Worm (Caenorhabditis elegans) whole organism, young adult: ENCODE data around the gene F11C7.7.
A peak's percentile ranks its signal among the peaks of the same experiment; 100 is the strongest.

Experiments used
- B0035.1 ChIP-seq: sonication (generic microtip); optimal IDR thresholded peaks from 2 replicates; lab custom pipeline; 2016; ENCODE audit warnings: missing genetic modification characterization, mild to moderate bottlenecking, missing compliant biosample characterization, missing genotype, missing genetic modification reagents
- B0261.1 ChIP-seq: sonication (generic microtip); optimal IDR thresholded peaks from 2 replicates; lab custom pipeline; 2016; ENCODE audit warnings: mild to moderate bottlenecking, missing genetic modification characterization, moderate library complexity, missing compliant biosample characterization
- C17E4.6 ChIP-seq: fragments of 200-800 bp; sonication (Bioruptor generic); IDR thresholded peaks from 2 replicates; pipeline ENCODE4 v1.3.6; 2022; ENCODE audit warnings: missing genetic modification reagents, missing genetic modification characterization, missing compliant biosample characterization
- F22D6.2 ChIP-seq: sonication (generic microtip); optimal IDR thresholded peaks from 2 replicates; lab custom pipeline; 2016; ENCODE audit warnings: mild to moderate bottlenecking, missing genetic modification characterization, missing compliant biosample characterization
- F39B2.1 ChIP-seq: fragments of 200-800 bp; sonication (Bioruptor generic); IDR thresholded peaks from 2 replicates; pipeline ENCODE4 v1.3.6; 2022; ENCODE audit warnings: missing genetic modification reagents, missing genetic modification characterization, missing compliant biosample characterization
- F55B11.4 ChIP-seq: sonication (generic microtip); optimal IDR thresholded peaks from 2 replicates; lab custom pipeline; 2016; ENCODE audit warnings: missing compliant biosample characterization, missing genetic modification characterization, borderline replicate concordance; ENCODE audit not compliant: insufficient read depth
- F57A8.1 ChIP-seq: fragments of 200-800 bp; sonication (Bioruptor generic); optimal IDR thresholded peaks from 2 replicates; lab custom pipeline; 2018; ENCODE audit warnings: mild to moderate bottlenecking, missing genetic modification characterization, moderate library complexity, missing compliant biosample characterization
- F57C9.4 ChIP-seq: sonication (generic microtip); optimal IDR thresholded peaks from 2 replicates; lab custom pipeline; 2017; ENCODE audit warnings: mild to moderate bottlenecking, missing genetic modification characterization, missing compliant biosample characterization
- K12H6.12 ChIP-seq: fragments of 200-800 bp; sonication (Bioruptor generic); optimal IDR thresholded peaks from 2 replicates; lab custom pipeline; 2018; ENCODE audit warnings: mild to moderate bottlenecking, missing genetic modification characterization, missing compliant biosample characterization
- T26A5.8 ChIP-seq: sonication (generic microtip); optimal IDR thresholded peaks from 2 replicates; lab custom pipeline; 2016; ENCODE audit warnings: missing genetic modification characterization, missing compliant biosample characterization
- Y53F4B.3 ChIP-seq: fragments of 200-800 bp; sonication (Bioruptor generic); IDR thresholded peaks from 2 replicates; pipeline ENCODE4 v1.3.6; 2022; ENCODE audit warnings: missing genetic modification reagents, missing genetic modification characterization, missing compliant biosample characterization
- Y56A3A.18 ChIP-seq: fragments of 200-800 bp; sonication (Bioruptor generic); IDR thresholded peaks from 2 replicates; pipeline ENCODE4 v1.3.6; 2022; ENCODE audit warnings: missing genetic modification reagents, missing genetic modification characterization, missing compliant biosample characterization
- Y79H2A.3 ChIP-seq: fragments of 200-800 bp; sonication (Bioruptor generic); conservative IDR thresholded peaks from 2 replicates; pipeline ENCODE4 v1.3.6; 2022; ENCODE audit warnings: missing genetic modification reagents, missing genetic modification characterization, missing compliant biosample characterization
- ZK185.1 ChIP-seq: sonication (generic microtip); optimal IDR thresholded peaks from 2 replicates; lab custom pipeline; 2016; ENCODE audit warnings: mild to moderate bottlenecking, missing genetic modification characterization, missing compliant biosample characterization; ENCODE audit not compliant: poor library complexity, severe bottlenecking
- akir-1 ChIP-seq: fragments of 200-800 bp; sonication (Bioruptor generic); optimal IDR thresholded peaks from 2 replicates; lab custom pipeline; 2018; ENCODE audit warnings: mild to moderate bottlenecking, missing genetic modification characterization, moderate library complexity, missing compliant biosample characterization
- attf-3 ChIP-seq: fragments of 200-800 bp; sonication (Bioruptor generic); conservative IDR thresholded peaks from 2 replicates; pipeline ENCODE4 v1.3.6; 2022; ENCODE audit warnings: missing genetic modification reagents, missing genetic modification characterization, missing compliant biosample characterization
- ccch-3 ChIP-seq: fragments of 200-800 bp; sonication (Bioruptor generic); optimal IDR thresholded peaks from 2 replicates; lab custom pipeline; 2018; ENCODE audit warnings: mild to moderate bottlenecking, missing genetic modification characterization, missing compliant biosample characterization
- ceh-100 ChIP-seq: fragments of 200-800 bp; sonication (Bioruptor generic); IDR thresholded peaks from 2 replicates; pipeline ENCODE4 v1.3.6; 2022; ENCODE audit warnings: missing genetic modification reagents, missing genetic modification characterization, missing compliant biosample characterization
- ceh-58 ChIP-seq: fragments of 200-800 bp; sonication (Bioruptor generic); IDR thresholded peaks from 2 replicates; pipeline ENCODE4 v1.3.6; 2022; ENCODE audit warnings: missing genetic modification characterization, missing compliant biosample characterization
- ceh-79 ChIP-seq: sonication (generic microtip); optimal IDR thresholded peaks from 2 replicates; lab custom pipeline; 2017; ENCODE audit warnings: mild to moderate bottlenecking, missing genetic modification characterization, missing compliant biosample characterization
- die-1 ChIP-seq: sonication (generic microtip); optimal IDR thresholded peaks from 2 replicates; lab custom pipeline; 2016; ENCODE audit warnings: missing genotype, mild to moderate bottlenecking, missing genetic modification characterization, missing compliant biosample characterization
- dox-1 ChIP-seq: fragments of 200-800 bp; sonication (Bioruptor generic); IDR thresholded peaks from 2 replicates; pipeline ENCODE4 v1.3.6; 2022; ENCODE audit warnings: missing genetic modification reagents, missing genetic modification characterization, missing compliant biosample characterization
- hmg-1.2 ChIP-seq: fragments of 200-800 bp; sonication (Bioruptor generic); IDR thresholded peaks from 2 replicates; pipeline ENCODE4 v1.3.6; 2022; ENCODE audit warnings: missing genetic modification reagents, missing genetic modification characterization, missing compliant biosample characterization
- let-607 ChIP-seq, 2 experiments: fragments of 200-800 bp in 1 of 2; sonication (Bioruptor generic) in 1 of 2; sonication (generic microtip) in 1 of 2; optimal IDR thresholded peaks; 2 replicates each; lab custom pipeline; 2016 to 2018; ENCODE audit warnings: mild to moderate bottlenecking in 2 of 2, missing compliant biosample characterization in 2 of 2, missing genetic modification characterization in 2 of 2, moderate library complexity in 2 of 2, missing genotype in 1 of 2
- lin-26 ChIP-seq: fragments of 200-800 bp; sonication (Bioruptor generic); IDR thresholded peaks from 2 replicates; pipeline ENCODE4 v1.3.6; 2022; ENCODE audit warnings: missing genetic modification reagents, missing genetic modification characterization, missing compliant biosample characterization
- lsl-1 ChIP-seq: fragments of 200-800 bp; sonication (Bioruptor generic); optimal IDR thresholded peaks from 2 replicates; lab custom pipeline; 2018; ENCODE audit warnings: mild to moderate bottlenecking, missing genetic modification characterization, moderate library complexity, missing compliant biosample characterization
- madf-8 ChIP-seq: fragments of 200-800 bp; sonication (Bioruptor generic); conservative IDR thresholded peaks from 2 replicates; pipeline ENCODE4 v1.3.6; 2022; ENCODE audit warnings: missing genetic modification reagents, missing genetic modification characterization, missing compliant biosample characterization
- mes-4 ChIP-seq: sonication (generic microtip); optimal IDR thresholded peaks from 2 replicates; lab custom pipeline; 2016; ENCODE audit warnings: missing genotype, missing genetic modification characterization, missing compliant biosample characterization
- mxl-1 ChIP-seq: sonication (generic microtip); optimal IDR thresholded peaks from 2 replicates; lab custom pipeline; 2016; ENCODE audit warnings: missing genetic modification characterization, missing compliant biosample characterization
- nfyb-1 ChIP-seq: fragments of 200-800 bp; sonication (Bioruptor generic); IDR thresholded peaks from 2 replicates; pipeline ENCODE4 v1.3.6; 2022; ENCODE audit warnings: missing genetic modification reagents, missing genetic modification characterization, missing compliant biosample characterization
- nhr-120 ChIP-seq: fragments of 200-800 bp; sonication (Bioruptor generic); IDR thresholded peaks from 2 replicates; pipeline ENCODE4 v1.3.6; 2022; ENCODE audit warnings: missing genetic modification characterization, missing compliant biosample characterization
- nhr-179 ChIP-seq: sonication (generic microtip); optimal IDR thresholded peaks from 2 replicates; lab custom pipeline; 2016; ENCODE audit warnings: mild to moderate bottlenecking, missing genetic modification characterization, missing compliant biosample characterization
- nhr-90 ChIP-seq: sonication (generic microtip); optimal IDR thresholded peaks from 2 replicates; lab custom pipeline; 2016; ENCODE audit warnings: missing genotype, mild to moderate bottlenecking, missing genetic modification characterization, missing compliant biosample characterization
- rpc-1 ChIP-seq, 2 experiments: fragments of 150-350 bp in 1 of 2; sonication (generic microtip) in 1 of 2; optimal IDR thresholded peaks; 2 replicates each; lab custom pipeline; 2014 to 2018; ENCODE audit warnings: missing biosample characterization in 1 of 2, missing genetic modification characterization in 1 of 2, missing genetic modification reagents in 1 of 2, missing genotype in 1 of 2
- snpc-1.1 ChIP-seq: sonication (generic microtip); optimal IDR thresholded peaks from 2 replicates; lab custom pipeline; 2017; ENCODE audit warnings: missing genetic modification characterization, mild to moderate bottlenecking, missing compliant biosample characterization, antibody characterized with exemption, moderate library complexity, missing genotype, missing genetic modification reagents; ENCODE audit not compliant: insufficient read depth
- snpc-1.3 ChIP-seq: sonication (generic microtip); optimal IDR thresholded peaks from 2 replicates; lab custom pipeline; 2017; ENCODE audit warnings: missing genetic modification characterization, mild to moderate bottlenecking, missing compliant biosample characterization, antibody characterized with exemption, moderate library complexity, missing genotype, missing genetic modification reagents; ENCODE audit not compliant: insufficient read depth
- tbp1 ChIP-seq: fragments of 200-800 bp; sonication (Bioruptor generic); optimal IDR thresholded peaks from 2 replicates; lab custom pipeline; 2018; ENCODE audit warnings: mild to moderate bottlenecking, missing genetic modification characterization, missing compliant biosample characterization
- xnd-1 ChIP-seq: sonication (generic microtip); optimal IDR thresholded peaks from 2 replicates; lab custom pipeline; 2016; ENCODE audit warnings: missing genotype, missing genetic modification reagents, missing genetic modification characterization, missing compliant biosample characterization
- zim-3 ChIP-seq: sonication (generic microtip); optimal IDR thresholded peaks from 2 replicates; lab custom pipeline; 2017; ENCODE audit warnings: mild to moderate bottlenecking, missing genetic modification characterization, moderate library complexity, missing compliant biosample characterization
- ztf-22 ChIP-seq: fragments of 200-800 bp; sonication (Bioruptor generic); optimal IDR thresholded peaks from 2 replicates; lab custom pipeline; 2018; ENCODE audit warnings: mild to moderate bottlenecking, missing genetic modification characterization, moderate library complexity, missing compliant biosample characterization

Gene F11C7.7

DNA sequence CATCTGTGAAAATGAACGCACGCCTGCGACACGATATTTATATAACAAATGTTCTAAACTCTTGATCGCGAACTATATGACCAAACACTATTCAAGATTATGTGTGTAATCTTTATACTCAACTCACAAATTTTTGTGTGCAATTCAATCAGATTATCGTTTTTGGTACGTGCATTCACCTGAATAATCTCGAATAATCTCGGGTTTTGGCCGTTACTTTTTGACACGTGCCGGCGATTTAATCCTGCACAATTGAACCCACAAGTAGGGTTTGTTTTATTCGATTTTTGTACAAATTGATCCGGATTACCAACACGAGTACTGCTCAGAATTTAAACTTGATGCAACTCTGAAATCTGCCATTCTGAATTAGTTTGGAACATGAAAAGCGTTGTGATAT, 1.9 kb upstream of the F11C7.7 start, which contains the start of the genes vap-1 and F11C7.2 (continued):
- TF ChIP-seq F57C9.4 (no peak), nhr-179 (tag; lab: Kevin White, UChicago) (no peak)

DNA sequence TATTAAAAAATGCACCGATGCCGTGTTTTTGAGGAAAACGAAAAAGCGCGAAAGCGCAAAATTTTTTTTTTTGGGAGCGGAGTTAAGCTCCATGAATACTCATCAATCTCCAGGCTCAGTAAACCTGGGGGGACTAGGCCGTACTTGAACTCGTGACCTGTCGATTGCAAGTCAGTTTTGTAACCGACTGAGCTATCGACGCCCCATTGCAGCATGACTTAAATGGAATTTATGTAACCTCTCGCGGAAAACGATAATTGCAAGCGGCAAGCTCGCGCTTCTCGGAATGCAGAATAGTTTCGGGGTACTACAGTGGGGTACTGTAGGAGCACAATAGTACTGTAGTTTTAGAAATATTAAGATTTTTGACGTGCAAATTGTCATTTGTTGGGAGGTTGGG, 2.0 kb downstream of the F11C7.7 start:
- TF ChIP-seq F22D6.2 (tag; lab: Kevin White, UChicago) (no peak), ceh-58 (no peak), B0261.1 (tag; lab: Kevin White, UChicago) (peak; percentile 54), lin-26 (peak; percentile 56), dox-1 (GFP tag; lab: Robert Waterston, UW) (peak; percentile 43; the same call in 1 of the 2 replicates), die-1 (tag; lab: Kevin White, UChicago) (no peak), xnd-1 (no peak), K12H6.12 (tag; lab: Kevin White, UChicago) (no peak), ztf-22 (GFP tag; lab: Kevin White, UChicago) (no peak), mes-4 (tag; lab: Kevin White, UChicago) (no peak), nhr-90 (tag; lab: Kevin White, UChicago) (no peak), F55B11.4 (tag; lab: Kevin White, UChicago) (no peak), nhr-120 (GFP tag; lab: Robert Waterston, UW) (no peak), T26A5.8 (tag; lab: Kevin White, UChicago) (no peak), F39B2.1 (GFP tag; lab: Robert Waterston, UW) (no peak), tbp1 (GFP tag; lab: Kevin White, UChicago) (peak; percentile 82), rpc-1 (optimal IDR thresholded peaks at IDR 0.05; lab: Kevin White, UChicago) (peak; percentile 42), rpc-1 (tag; optimal IDR thresholded peaks at IDR 0.05; lab: Kevin White, UChicago) (peak; percentile 65), Y79H2A.3 (GFP tag; lab: Robert Waterston, UW) (no peak)

DNA sequence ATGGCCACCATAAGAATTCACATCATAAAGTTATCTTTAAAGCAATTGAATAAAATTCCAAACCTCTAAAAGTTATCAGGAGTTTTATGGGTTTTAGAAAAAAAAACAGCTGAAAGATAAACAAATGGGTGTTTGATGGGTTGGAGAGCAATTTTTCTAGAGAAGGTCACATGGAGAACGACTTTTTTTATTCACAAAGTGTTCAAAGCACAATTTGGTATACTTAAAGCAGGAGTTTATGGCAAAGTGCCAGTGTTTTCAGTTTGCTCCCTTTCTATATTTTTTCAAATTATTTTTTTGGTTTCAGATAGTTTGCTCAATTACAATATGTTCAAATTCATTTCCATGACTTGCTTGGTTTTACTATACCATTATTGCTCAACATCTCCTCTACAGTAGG, 2.9 kb downstream of the F11C7.7 start, which contains the start of gene F11C7.6:
F11C7.6 (plus strand) TSS at position 301 of the 400 bp plus-strand sequence.
- TF ChIP-seq zim-3 (tag; lab: Kevin White, UChicago): no peak
- no peak for TF ChIP-seq F39B2.1 (GFP tag; lab: Robert Waterston, UW)
- no peak for TF ChIP-seq snpc-1.1 (tag; lab: Kevin White, UChicago)
- no peak for TF ChIP-seq nhr-120 (GFP tag; lab: Robert Waterston, UW)
- TF ChIP-seq B0035.1: no peak
- TF ChIP-seq, all 124 proteins: peak for 0

DNA sequence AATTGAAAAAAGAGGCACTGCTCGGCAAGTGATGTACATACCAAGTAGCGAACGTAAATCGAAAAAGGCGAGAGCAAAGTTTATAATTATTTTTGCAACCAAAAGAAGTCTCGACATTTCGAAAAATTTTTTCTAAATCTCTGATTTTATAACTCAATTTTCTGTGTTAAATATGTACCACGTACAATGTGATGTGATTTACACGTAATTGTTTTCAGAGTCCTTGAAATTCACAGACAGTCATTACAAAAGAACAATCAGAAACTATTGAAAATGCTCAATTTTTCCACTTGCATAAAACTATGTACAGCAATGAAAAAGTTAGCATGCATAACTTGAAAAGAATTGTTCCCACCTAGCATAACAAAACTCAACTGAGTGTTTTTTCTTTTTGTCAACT, 4.7 kb downstream of the F11C7.7 start:
- no peak for TF ChIP-seq lsl-1 (GFP tag; lab: Kevin White, UChicago)
- TF ChIP-seq C17E4.6 (GFP tag; lab: Robert Waterston, UW): no peak
- no peak for TF ChIP-seq nfyb-1
- no peak for TF ChIP-seq madf-8 (GFP tag; lab: Robert Waterston, UW)
- TF ChIP-seq, all 124 proteins: peak for 0

DNA sequence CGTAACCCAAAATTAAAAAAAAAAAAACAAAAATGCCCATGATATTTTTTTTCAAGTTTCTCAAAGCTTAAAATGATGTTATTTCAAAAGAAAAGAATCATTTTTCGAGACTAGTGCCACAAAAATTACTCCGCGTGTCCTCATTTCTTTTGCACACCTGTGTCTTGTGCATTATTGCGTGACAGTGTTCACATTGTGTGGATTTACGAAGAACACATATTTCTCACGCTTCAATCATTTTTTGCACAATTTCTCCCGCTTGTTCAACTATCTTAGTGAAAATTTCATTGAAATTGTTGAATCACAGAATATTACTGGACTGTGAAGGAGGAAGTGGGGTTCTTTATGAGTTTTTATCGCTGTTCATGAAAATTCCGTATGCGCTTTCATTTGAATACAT, 10.5 kb downstream of the F11C7.7 start:
- TF ChIP-seq let-607 (tag; optimal IDR thresholded peaks at IDR 0.05; lab: Kevin White, UChicago) (peak; percentile 59 to 60), ceh-79 (tag; lab: Kevin White, UChicago) (no peak)

DNA sequence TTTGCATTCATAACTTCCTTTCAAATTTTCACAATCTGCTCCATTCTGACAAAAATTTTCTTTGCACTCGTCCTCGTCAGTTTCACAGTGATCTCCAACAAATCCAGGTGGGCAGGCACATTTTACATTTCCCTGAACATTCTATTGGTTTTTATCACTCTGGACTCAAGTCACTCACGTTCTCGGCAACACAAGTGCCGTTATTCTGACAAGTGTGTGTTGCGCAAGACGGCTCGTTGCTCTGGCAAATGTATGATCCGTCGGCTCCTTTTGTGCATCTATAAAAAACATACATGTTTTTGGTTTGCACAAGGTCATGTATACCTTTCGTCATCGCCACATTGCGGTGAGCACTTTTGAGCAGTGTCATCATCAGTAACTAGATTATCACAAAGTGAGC, 14.2 kb downstream of the F11C7.7 start:
- TF ChIP-seq attf-3 (GFP tag; lab: Robert Waterston, UW) (no peak), mxl-1 (tag; lab: Kevin White, UChicago) (no peak), Y56A3A.18 (GFP tag; lab: Robert Waterston, UW) (no peak), ZK185.1 (tag; lab: Kevin White, UChicago) (no peak), xnd-1 (no peak), ccch-3 (GFP tag; lab: Kevin White, UChicago) (no peak), akir-1 (no peak), ceh-100 (GFP tag; lab: Robert Waterston, UW) (no peak), Y53F4B.3 (GFP tag; lab: Robert Waterston, UW) (no peak), F57A8.1 (GFP tag; lab: Kevin White, UChicago) (no peak), nhr-179 (tag; lab: Kevin White, UChicago) (no peak), snpc-1.3 (tag; lab: Kevin White, UChicago) (no peak), hmg-1.2 (GFP tag; lab: Robert Waterston, UW) (no peak)
